Worm (Caenorhabditis elegans) whole organism, L4 larva: ENCODE measurements around the gene pcp-2.

Source experiments
- T26A8.4 ChIP-seq: fragments of 200-800 bp; sonication (Bioruptor generic); IDR thresholded peaks from 2 replicates; pipeline ENCODE4 v1.3.6; 2022; ENCODE audit warnings: missing genetic modification characterization, missing compliant biosample characterization
- Y48G9A.11 ChIP-seq: fragments of 200-800 bp; sonication (Bioruptor generic); IDR thresholded peaks from 2 replicates; pipeline ENCODE4 v1.3.6; 2022; ENCODE audit warnings: missing genetic modification reagents, missing genetic modification characterization, missing compliant biosample characterization
- aha-1 ChIP-seq: fragments of 150-350 bp; peaks from one replicate; lab custom pipeline; 2014; ENCODE audit warnings: missing biosample characterization, missing genetic modification characterization
- ctbp-1 ChIP-seq: fragments of 200-800 bp; sonication (Bioruptor generic); IDR thresholded peaks from 2 replicates; pipeline ENCODE4 v1.3.6; 2022; ENCODE audit warnings: missing genetic modification reagents, missing genetic modification characterization, missing compliant biosample characterization
- lsy-2 ChIP-seq, 2 experiments: fragments of 150-350 bp in 1 of 2; sonication (generic microtip) in 1 of 2; optimal IDR thresholded peaks; 2 replicates each; lab custom pipeline; 2014 to 2017; ENCODE audit warnings: missing biosample characterization in 2 of 2, missing genetic modification characterization in 2 of 2
- pha-4 ChIP-seq, 2 experiments: fragments of 150-350 bp in 1 of 2; fragments of 200-800 bp in 1 of 2; sonication (Bioruptor generic) in 1 of 2; IDR thresholded peaks in 1 of 2; optimal IDR thresholded peaks in 1 of 2; 2 replicates each; pipeline versions ENCODE4 v1.3.6 to Lab custom; 2014 to 2022; ENCODE audit warnings: missing genetic modification characterization in 2 of 2, missing genetic modification reagents in 2 of 2, missing biosample characterization in 1 of 2, missing compliant biosample characterization in 1 of 2

DNA sequence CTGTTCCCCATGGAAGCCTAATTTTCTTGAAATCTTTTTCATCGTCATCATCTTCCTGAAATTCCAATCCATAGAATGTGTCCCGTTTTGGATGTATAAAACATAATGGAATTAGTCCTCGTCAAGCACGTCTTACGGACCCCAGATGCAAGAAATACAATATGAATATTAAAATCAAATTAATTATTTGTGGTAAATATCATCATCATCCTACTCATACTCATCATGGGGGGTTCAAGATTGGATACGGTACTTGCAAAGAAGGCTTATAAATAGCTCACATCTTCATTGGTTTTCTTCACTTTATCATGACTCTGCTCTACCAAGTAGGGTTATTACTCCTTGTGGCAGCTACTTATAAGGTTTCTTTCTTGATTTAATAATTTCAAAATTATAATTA lies 20.5 kb downstream of the pcp-2 start, which contains the start of gene flp-1:
- TF ChIP-seq ctbp-1 (no peak), lsy-2 (tag; optimal IDR thresholded peaks at IDR 0.05; lab: Kevin White, UChicago) (no peak), aha-1 (tag; lab: Kevin White, UChicago) (no peak), pha-4 (GFP tag; IDR thresholded peaks at IDR 0.05; lab: Robert Waterston, UW) (no peak), pha-4 (tag; optimal IDR thresholded peaks at IDR 0.05; lab: Kevin White, UChicago) (no peak), Y48G9A.11 (GFP tag; lab: Robert Waterston, UW) (no peak), T26A8.4 (GFP tag; lab: Robert Waterston, UW) (no peak)
